Worm (Caenorhabditis elegans): ENCODE measurements around the gene C06B3.7.

Gene C06B3.7

DNA sequence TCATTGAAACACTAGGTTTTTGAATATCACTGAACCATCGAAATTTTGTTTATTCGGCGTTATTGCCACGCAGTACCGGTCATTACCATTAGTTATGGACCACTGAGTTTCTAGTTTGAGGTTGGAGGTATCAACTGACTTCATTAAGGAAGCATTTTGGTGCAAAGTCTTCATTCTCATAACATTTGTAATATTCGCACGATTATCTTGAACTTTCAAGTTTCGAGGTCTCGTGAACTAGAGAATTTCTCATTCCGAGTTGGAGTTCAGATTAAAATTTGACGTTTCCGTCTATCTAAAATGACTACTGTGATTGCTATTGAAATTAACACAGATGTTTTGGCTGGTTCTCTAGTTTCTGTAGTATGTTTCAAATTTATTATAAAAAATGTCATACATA, 11.2 kb downstream of the C06B3.7 start, which contains the start of gene srx-42:
Gene srx-42 (plus strand): TSS at position 301 of the 400 bp plus-strand sequence.
- no peak for TF ChIP-seq nhr-25 (tag; optimal IDR thresholded peaks at IDR 0.05)

ce11 chrV:13923851-13924250, 14.4 kb downstream of the C06B3.7 start, which contains the start of gene srxa-11:
Gene srxa-11 (plus strand): TSS chrV:13924151.
- TF ChIP-seq jun-1 (tag; optimal IDR thresholded peaks at IDR 0.05), result no peak
- no peak for TF ChIP-seq nfya-1 (tag; optimal IDR thresholded peaks at IDR 0.05; ENCODE audit: insufficient read depth)
- TF ChIP-seq egl-27 (tag; optimal IDR thresholded peaks at IDR 0.05), result no peak
- TF ChIP-seq ceh-16 (tag; optimal IDR thresholded peaks at IDR 0.05), result no peak
- no peak for TF ChIP-seq nhr-237 (tag; optimal IDR thresholded peaks at IDR 0.05)
- no peak for TF ChIP-seq nhr-25 (tag; optimal IDR thresholded peaks at IDR 0.05)
- no peak for TF ChIP-seq elt-3 (tag; optimal IDR thresholded peaks at IDR 0.05)
- TF ChIP-seq nhr-28 (tag; optimal IDR thresholded peaks at IDR 0.05), result no peak
- TF ChIP-seq aly-2 (tag; optimal IDR thresholded peaks at IDR 0.05), result no peak
- no peak for TF ChIP-seq mdl-1 (tag; optimal IDR thresholded peaks at IDR 0.05)
- no peak for TF ChIP-seq daf-12 (tag; optimal IDR thresholded peaks at IDR 0.05)
- no peak for TF ChIP-seq ceh-9 (tag; optimal IDR thresholded peaks at IDR 0.05)
- TF ChIP-seq nhr-67 (tag; optimal IDR thresholded peaks at IDR 0.05), result no peak
- no peak for TF ChIP-seq snpc-4 (tag; optimal IDR thresholded peaks at IDR 0.05)
- TF ChIP-seq ztf-11 (tag; optimal IDR thresholded peaks at IDR 0.05), result no peak
- no peak for TF ChIP-seq hmg-11 (tag; optimal IDR thresholded peaks at IDR 0.05)
- TF ChIP-seq fkh-10 (GFP tag; optimal IDR thresholded peaks at IDR 0.05), result no peak
- TF ChIP-seq fos-1 (tag; optimal IDR thresholded peaks at IDR 0.05), result no peak
- TF ChIP-seq pqm-1 (tag; optimal IDR thresholded peaks at IDR 0.05), result no peak

DNA sequence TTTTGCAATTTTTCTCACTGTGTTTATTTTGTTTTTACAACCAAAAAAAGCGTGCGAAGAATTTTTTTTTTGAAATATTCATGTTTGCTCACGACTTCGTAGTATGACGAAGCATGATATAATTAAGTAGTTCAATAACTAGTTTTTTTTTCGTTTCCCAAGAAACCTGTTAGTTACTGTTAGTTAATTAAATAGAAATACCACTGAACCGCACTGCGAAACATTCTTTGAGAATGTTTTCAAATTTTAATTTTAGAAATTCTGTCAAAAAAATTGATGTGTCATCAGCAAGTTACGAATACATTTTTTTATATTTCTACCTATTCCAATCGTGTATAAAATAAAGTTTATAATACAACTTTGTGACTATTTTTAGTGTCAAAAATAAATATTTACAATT, 16.9 kb downstream of the C06B3.7 start, which contains the start of gene srxa-12:
Gene srxa-12 (plus strand): TSS at position 301 of the 400 bp plus-strand sequence.
- TF ChIP-seq nhr-77 (tag; optimal IDR thresholded peaks at IDR 0.05) (no peak), ceh-16 (tag; optimal IDR thresholded peaks at IDR 0.05) (no peak), nhr-25 (tag; optimal IDR thresholded peaks at IDR 0.05) (no peak), nhr-28 (tag; optimal IDR thresholded peaks at IDR 0.05) (no peak), nhr-23 (tag; optimal IDR thresholded peaks at IDR 0.05) (no peak), jun-1 (tag; optimal IDR thresholded peaks at IDR 0.05) (no peak), snpc-4 (tag; optimal IDR thresholded peaks at IDR 0.05) (no peak), nfya-1 (tag; optimal IDR thresholded peaks at IDR 0.05; ENCODE audit: insufficient read depth) (no peak), egl-27 (tag; optimal IDR thresholded peaks at IDR 0.05) (no peak), elt-3 (tag; optimal IDR thresholded peaks at IDR 0.05) (no peak), fos-1 (tag; optimal IDR thresholded peaks at IDR 0.05) (no peak), unc-62 (GFP tag; optimal IDR thresholded peaks at IDR 0.05) (no peak), daf-12 (tag; optimal IDR thresholded peaks at IDR 0.05) (no peak), fkh-2 (tag; optimal IDR thresholded peaks at IDR 0.05) (no peak), nhr-67 (tag; optimal IDR thresholded peaks at IDR 0.05) (no peak), hmg-11 (tag; optimal IDR thresholded peaks at IDR 0.05) (no peak), lin-39 (tag; optimal IDR thresholded peaks at IDR 0.05) (no peak), lsy-12 (tag; optimal IDR thresholded peaks at IDR 0.05) (no peak), unc-39 (tag; optimal IDR thresholded peaks at IDR 0.05) (no peak)

- no peak for TF ChIP-seq ceh-16 (tag; optimal IDR thresholded peaks at IDR 0.05)
- TF ChIP-seq nhr-67 (tag; optimal IDR thresholded peaks at IDR 0.05), result no peak
- no peak for TF ChIP-seq nhr-43 (tag; optimal IDR thresholded peaks at IDR 0.05; ENCODE audit: poor library complexity, severe bottlenecking)
- no peak for TF ChIP-seq aly-2 (tag; optimal IDR thresholded peaks at IDR 0.05)
- no peak for TF ChIP-seq elt-3 (tag; optimal IDR thresholded peaks at IDR 0.05)
- no peak for TF ChIP-seq lsy-12 (tag; optimal IDR thresholded peaks at IDR 0.05)
- TF ChIP-seq nhr-76 (tag; optimal IDR thresholded peaks at IDR 0.05), result no peak
- no peak for TF ChIP-seq ceh-9 (tag; optimal IDR thresholded peaks at IDR 0.05)
- TF ChIP-seq egl-27 (tag; optimal IDR thresholded peaks at IDR 0.05), result no peak
- no peak for TF ChIP-seq ceh-28 (tag; optimal IDR thresholded peaks at IDR 0.05)
- TF ChIP-seq ama-1 (optimal IDR thresholded peaks at IDR 0.05), result no peak
- no peak for TF ChIP-seq ztf-11 (tag; optimal IDR thresholded peaks at IDR 0.05)
- TF ChIP-seq tbx-2 (tag; optimal IDR thresholded peaks at IDR 0.05), result no peak
- no peak for TF ChIP-seq pqm-1 (tag; optimal IDR thresholded peaks at IDR 0.05)
Measured at ce11 chrV:13929503-13929902, 20.0 kb downstream of the C06B3.7 start, which contains the start of gene srxa-13. Gene srxa-13 (plus strand): TSS chrV:13929803.

DNA sequence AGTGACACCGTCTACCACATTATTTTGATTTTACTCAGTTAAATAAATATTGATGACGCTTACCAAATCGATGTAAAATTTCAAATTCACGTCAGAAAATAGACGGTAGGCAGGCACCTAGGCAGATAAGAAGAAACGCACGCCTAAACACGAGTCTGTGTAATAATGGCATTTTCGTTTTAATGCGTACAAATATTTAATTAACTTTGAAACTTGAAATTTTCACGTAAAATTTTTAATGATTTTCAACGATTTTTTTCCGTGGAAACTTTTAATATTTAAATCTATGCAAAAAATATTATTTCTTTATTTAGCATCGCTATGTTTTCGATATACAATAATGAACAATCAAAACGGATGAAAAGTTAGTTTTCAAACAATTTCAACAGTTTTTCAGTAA, 21.7 kb downstream of the C06B3.7 start, which contains the start of gene C06B3.16:
Gene C06B3.16 (plus strand): TSS at position 301 of the 400 bp plus-strand sequence.
- TF ChIP-seq nhr-43 (tag; optimal IDR thresholded peaks at IDR 0.05; ENCODE audit: poor library complexity, severe bottlenecking), result no peak
- no peak for TF ChIP-seq fkh-2 (tag; optimal IDR thresholded peaks at IDR 0.05)
- TF ChIP-seq eor-1 (tag; optimal IDR thresholded peaks at IDR 0.05), result no peak
- no peak for TF ChIP-seq nhr-67 (tag; optimal IDR thresholded peaks at IDR 0.05)
- no peak for TF ChIP-seq elt-1 (tag; optimal IDR thresholded peaks at IDR 0.05)
- no peak for TF ChIP-seq hmg-11 (tag; optimal IDR thresholded peaks at IDR 0.05)
- no peak for TF ChIP-seq zag-1 (tag; optimal IDR thresholded peaks at IDR 0.05)
- TF ChIP-seq nhr-23 (tag; optimal IDR thresholded peaks at IDR 0.05), result no peak
- no peak for TF ChIP-seq skn-1 (tag; optimal IDR thresholded peaks at IDR 0.05)
- no peak for TF ChIP-seq ceh-82 (tag; optimal IDR thresholded peaks at IDR 0.05)
- TF ChIP-seq unc-39 (tag; optimal IDR thresholded peaks at IDR 0.05), result no peak
- no peak for TF ChIP-seq nhr-77 (tag; optimal IDR thresholded peaks at IDR 0.05)
- no peak for TF ChIP-seq fkh-10 (GFP tag; optimal IDR thresholded peaks at IDR 0.05)
- no peak for TF ChIP-seq egl-27 (tag; optimal IDR thresholded peaks at IDR 0.05)
- no peak for TF ChIP-seq ceh-16 (tag; optimal IDR thresholded peaks at IDR 0.05)
- TF ChIP-seq ceh-9 (tag; optimal IDR thresholded peaks at IDR 0.05), result no peak
- TF ChIP-seq daf-12 (tag; optimal IDR thresholded peaks at IDR 0.05), result no peak
- no peak for TF ChIP-seq sea-2 (GFP tag; optimal IDR thresholded peaks at IDR 0.05)

Data from whole organism, L3 larva.